Fruit fly (Drosophila melanogaster) whole organism, prepupa: ENCODE results near the gene fz2.
A peak's percentile ranks its signal among the peaks of the same experiment; 100 is the strongest.

ENCODE experiments used
- CG10669 ChIP-seq: fragments of 200-800 bp; sonication (Bioruptor generic); optimal IDR thresholded peaks from 3 replicates; lab custom pipeline; 2018; ENCODE audit warnings: missing biosample characterization, mild to moderate bottlenecking, missing genetic modification characterization, moderate library complexity
- CG11294 ChIP-seq: fragments of 200-800 bp; sonication (Bioruptor generic); IDR thresholded peaks from 2 replicates; pipeline ENCODE4 v1.3.6; 2022; ENCODE audit warnings: missing biosample characterization, missing genetic modification characterization
- CG11902 ChIP-seq: fragments of 200-800 bp; sonication (Bioruptor generic); optimal IDR thresholded peaks from 3 replicates; lab custom pipeline; 2016; ENCODE audit warnings: missing biosample characterization, missing genetic modification characterization
- CG15336 ChIP-seq: fragments of 200-800 bp; sonication (Bioruptor generic); IDR thresholded peaks from 2 replicates; pipeline ENCODE4 v1.3.6; 2022; ENCODE audit warnings: missing biosample characterization, missing genetic modification characterization
- CG31627 ChIP-seq: fragments of 200-800 bp; sonication (Bioruptor generic); optimal IDR thresholded peaks from 3 replicates; lab custom pipeline; 2016; ENCODE audit warnings: missing biosample characterization, missing genetic modification characterization
- CG32006 ChIP-seq: fragments of 200-800 bp; sonication (Bioruptor generic); optimal IDR thresholded peaks from 3 replicates; lab custom pipeline; 2017; ENCODE audit warnings: missing biosample characterization, mild to moderate bottlenecking, missing genetic modification characterization
- CG34406 ChIP-seq: fragments of 200-800 bp; sonication (Bioruptor generic); optimal IDR thresholded peaks from 3 replicates; lab custom pipeline; 2016; ENCODE audit warnings: missing biosample characterization, missing genetic modification characterization
- CG3919 ChIP-seq: fragments of 200-800 bp; sonication (Bioruptor generic); optimal IDR thresholded peaks from 3 replicates; lab custom pipeline; 2016; ENCODE audit warnings: missing biosample characterization, missing genetic modification characterization
- CG6163 ChIP-seq: fragments of 200-800 bp; sonication (Bioruptor generic); IDR thresholded peaks from 3 replicates; pipeline ENCODE4 v1.3.6; 2022; ENCODE audit warnings: missing biosample characterization, missing genetic modification characterization
- CG6792 ChIP-seq: fragments of 200-800 bp; sonication (Bioruptor generic); optimal IDR thresholded peaks from 3 replicates; lab custom pipeline; 2016; ENCODE audit warnings: missing biosample characterization, missing genetic modification characterization
- CG6854 ChIP-seq: fragments of 200-800 bp; sonication (Bioruptor generic); optimal IDR thresholded peaks from 2 replicates; lab custom pipeline; 2017; ENCODE audit warnings: missing biosample characterization, mild to moderate bottlenecking, missing genetic modification characterization
- CG7368 ChIP-seq: fragments of 200-800 bp; sonication (Bioruptor generic); optimal IDR thresholded peaks from 3 replicates; lab custom pipeline; 2016; ENCODE audit warnings: missing biosample characterization, missing genetic modification characterization
- CG8119 ChIP-seq: fragments of 200-800 bp; sonication (Bioruptor generic); IDR thresholded peaks from 3 replicates; pipeline ENCODE4 v1.3.6; 2022; ENCODE audit warnings: missing biosample characterization, missing genetic modification characterization
- CG8319 ChIP-seq: fragments of 200-800 bp; sonication (Bioruptor generic); optimal IDR thresholded peaks from 3 replicates; lab custom pipeline; 2016; ENCODE audit warnings: missing biosample characterization, missing genetic modification characterization
- CG8632 ChIP-seq: fragments of 200-800 bp; sonication (Bioruptor generic); optimal IDR thresholded peaks from 3 replicates; lab custom pipeline; 2016; ENCODE audit warnings: missing biosample characterization, missing genetic modification characterization
- CG9139 ChIP-seq: fragments of 200-800 bp; sonication (Bioruptor generic); optimal IDR thresholded peaks from 3 replicates; lab custom pipeline; 2017; ENCODE audit warnings: missing biosample characterization, mild to moderate bottlenecking, missing genetic modification characterization
- Eip75B ChIP-seq: fragments of 200-800 bp; sonication (Bioruptor generic); optimal IDR thresholded peaks from 3 replicates; lab custom pipeline; 2016; ENCODE audit warnings: missing biosample characterization, missing genetic modification characterization
- Eip78C ChIP-seq: fragments of 200-800 bp; sonication (Bioruptor generic); peaks from one replicate; lab custom pipeline; 2016; ENCODE audit warnings: missing biosample characterization, missing genetic modification characterization
- Ets21C ChIP-seq: fragments of 200-800 bp; sonication (Bioruptor generic); optimal IDR thresholded peaks from 3 replicates; lab custom pipeline; 2016; ENCODE audit warnings: missing biosample characterization, missing genetic modification characterization
- Gug ChIP-seq: fragments of 200-800 bp; sonication (Bioruptor generic); IDR thresholded peaks from 2 replicates; pipeline ENCODE4 v1.3.6; 2022; ENCODE audit warnings: missing biosample characterization, missing genetic modification characterization
- Hr38 ChIP-seq: sonication (Bioruptor generic); optimal IDR thresholded peaks from 2 replicates; lab custom pipeline; 2016; ENCODE audit warnings: missing biosample characterization, missing genetic modification characterization
- Hr39 ChIP-seq: fragments of 200-800 bp; sonication (Bioruptor generic); optimal IDR thresholded peaks from 2 replicates; lab custom pipeline; 2016; ENCODE audit warnings: missing biosample characterization, missing genetic modification characterization
- Hr4 ChIP-seq: fragments of 200-800 bp; sonication (Bioruptor generic); optimal IDR thresholded peaks from 3 replicates; lab custom pipeline; 2016; ENCODE audit warnings: missing biosample characterization, missing genetic modification characterization
- Met ChIP-seq: fragments of 200-800 bp; sonication (Bioruptor generic); optimal IDR thresholded peaks from 3 replicates; lab custom pipeline; 2016; ENCODE audit warnings: missing biosample characterization, missing genetic modification characterization
- OdsH ChIP-seq: fragments of 200-800 bp; sonication (Bioruptor generic); optimal IDR thresholded peaks from 3 replicates; lab custom pipeline; 2016; ENCODE audit warnings: missing biosample characterization, missing genetic modification characterization
- Sox102F ChIP-seq: fragments of 200-800 bp; sonication (Bioruptor generic); optimal IDR thresholded peaks from 2 replicates; lab custom pipeline; 2016; ENCODE audit warnings: missing biosample characterization, mild to moderate bottlenecking, missing genetic modification characterization
- acj6 ChIP-seq: fragments of 200-800 bp; sonication (Bioruptor generic); optimal IDR thresholded peaks from 3 replicates; lab custom pipeline; 2016; ENCODE audit warnings: missing biosample characterization, missing genetic modification characterization
- cyc ChIP-seq: fragments of 200-800 bp; sonication (Bioruptor generic); optimal IDR thresholded peaks from 3 replicates; lab custom pipeline; 2016; ENCODE audit warnings: missing biosample characterization, missing genetic modification characterization
- dac ChIP-seq: fragments of 200-800 bp; sonication (Bioruptor generic); optimal IDR thresholded peaks from 2 replicates; lab custom pipeline; 2017; ENCODE audit warnings: missing biosample characterization, mild to moderate bottlenecking, missing genetic modification characterization
- dsx ChIP-seq: fragments of 200-800 bp; optimal IDR thresholded peaks from 3 replicates; lab custom pipeline; 2019; ENCODE audit warnings: missing biosample characterization, mild to moderate bottlenecking, missing genetic modification characterization, moderate library complexity; ENCODE audit not compliant: poor library complexity, severe bottlenecking
- eg ChIP-seq: fragments of 200-800 bp; sonication (Bioruptor generic); IDR thresholded peaks from 3 replicates; pipeline ENCODE4 v1.3.6; 2022; ENCODE audit warnings: missing biosample characterization, missing genetic modification characterization
- esn ChIP-seq: fragments of 200-800 bp; sonication (Bioruptor generic); optimal IDR thresholded peaks from 2 replicates; lab custom pipeline; 2016; ENCODE audit warnings: missing biosample characterization, mild to moderate bottlenecking, missing genetic modification characterization, moderate library complexity
- fd59A ChIP-seq: fragments of 200-800 bp; sonication (Bioruptor generic); optimal IDR thresholded peaks from 2 replicates; lab custom pipeline; 2017; ENCODE audit warnings: missing biosample characterization, mild to moderate bottlenecking, missing genetic modification characterization, missing genetic modification reagents
- fd85E ChIP-seq: fragments of 200-800 bp; sonication (Bioruptor generic); optimal IDR thresholded peaks from 3 replicates; lab custom pipeline; 2016; ENCODE audit warnings: missing biosample characterization, missing genetic modification characterization
- fkh ChIP-seq: fragments of 200-800 bp; sonication (Bioruptor generic); optimal IDR thresholded peaks from 3 replicates; lab custom pipeline; 2017; ENCODE audit warnings: missing biosample characterization, mild to moderate bottlenecking, missing genetic modification characterization, moderate library complexity
- net ChIP-seq: fragments of 200-800 bp; sonication (Bioruptor generic); optimal IDR thresholded peaks from 3 replicates; lab custom pipeline; 2016; ENCODE audit warnings: missing biosample characterization, missing genetic modification characterization
- salr ChIP-seq, 2 experiments: fragments of 200-800 bp; sonication (Bioruptor generic); optimal IDR thresholded peaks; 3 replicates each; lab custom pipeline; 2016 to 2018; ENCODE audit warnings: missing biosample characterization in 2 of 2, missing genetic modification characterization in 2 of 2, mild to moderate bottlenecking in 1 of 2
- spab ChIP-seq: fragments of 200-800 bp; sonication (Bioruptor generic); optimal IDR thresholded peaks from 2 replicates; lab custom pipeline; 2017; ENCODE audit warnings: missing biosample characterization, mild to moderate bottlenecking, missing genetic modification characterization, missing genetic modification reagents
- ss ChIP-seq, 2 experiments: fragments of 200-800 bp; sonication (Bioruptor generic); optimal IDR thresholded peaks; 2 replicates in 1 of 2; 3 replicates in 1 of 2; lab custom pipeline; 2017 to 2018; ENCODE audit warnings: mild to moderate bottlenecking in 2 of 2, missing biosample characterization in 2 of 2, missing genetic modification characterization in 2 of 2, moderate library complexity in 1 of 2
- svp ChIP-seq: fragments of 200-800 bp; sonication (Bioruptor generic); peaks from one replicate; lab custom pipeline; 2016; ENCODE audit warnings: missing biosample characterization, missing genetic modification characterization
- vri ChIP-seq: fragments of 200-800 bp; sonication (Bioruptor generic); optimal IDR thresholded peaks from 3 replicates; lab custom pipeline; 2016; ENCODE audit warnings: missing biosample characterization, mild to moderate bottlenecking, missing genetic modification characterization

fz2 gene

dm6 chr3L:19166298-19166937, 68.8 kb downstream of the fz2 start (continued):
- TF ChIP-seq Hr39 (GFP tag; lab: Kevin White, UChicago) (peak; percentile 73), CG7368 (GFP tag; lab: Kevin White, UChicago) (peak; percentile 72), net (GFP tag; lab: Kevin White, UChicago) (peak; percentile 67), OdsH (GFP tag; lab: Kevin White, UChicago) (peak; percentile 79), esn (GFP tag; lab: Kevin White, UChicago) (peak; percentile 86), acj6 (peak; percentile 70), Eip78C (GFP tag; lab: Kevin White, UChicago) (peak; percentile 94), CG10669 (GFP tag; lab: Kevin White, UChicago) (peak; percentile 17), CG15336 (GFP tag; lab: Robert Waterston, UW) (peak; percentile 73), svp (GFP tag; lab: Kevin White, UChicago) (peak; percentile 91), Ets21C (GFP tag; lab: Kevin White, UChicago) (peak; percentile 72), CG3919 (GFP tag; lab: Kevin White, UChicago) (peak; percentile 78), Sox102F (peak; percentile 84), dsx (GFP tag; lab: Kevin White, UChicago) (peak; percentile 2), CG8319 (GFP tag; lab: Kevin White, UChicago) (peak; percentile 45), Gug (peak; percentile 38; the same call in 1 of the 2 replicates), CG11294 (GFP tag; lab: Robert Waterston, UW) (no peak; the same call in 1 of the 2 replicates), Hr38 (GFP tag; lab: Kevin White, UChicago) (no peak), vri (peak; percentile 75), CG11902 (GFP tag; lab: Kevin White, UChicago) (peak; percentile 37), CG6854 (GFP tag; lab: Kevin White, UChicago) (peak; percentile 52), CG32006 (GFP tag; lab: Kevin White, UChicago) (peak; percentile 82)
- TF ChIP-seq, all 60 proteins: peak for 53

- TF ChIP-seq Hr4: no peak
- peak; percentile 66 for TF ChIP-seq fkh (GFP tag; lab: Kevin White, UChicago)
- peak; percentile 15 for TF ChIP-seq vri
- TF ChIP-seq, all 60 proteins: peak for 2
These were observed 70.1 kb downstream of the fz2 start for dm6 chr3L:19164767-19165762.

dm6 chr3L:19163791-19164190, 71.4 kb downstream of the fz2 start:
- TF ChIP-seq CG9139 (GFP tag; lab: Kevin White, UChicago): no peak
- peak; percentile 14 for TF ChIP-seq Eip75B (GFP tag; lab: Kevin White, UChicago)
- TF ChIP-seq acj6: no peak
- TF ChIP-seq ss (GFP tag; optimal IDR thresholded peaks at IDR 0.05; lab: Kevin White, UChicago): peak in 1 of 2 experiments; percentile 45
- TF ChIP-seq Met (GFP tag; lab: Kevin White, UChicago): no peak
- TF ChIP-seq CG10669 (GFP tag; lab: Kevin White, UChicago): no peak
- TF ChIP-seq OdsH (GFP tag; lab: Kevin White, UChicago): no peak
- TF ChIP-seq Eip78C (GFP tag; lab: Kevin White, UChicago): peak; percentile 53
- peak; percentile 68 for TF ChIP-seq svp (GFP tag; lab: Kevin White, UChicago)
- TF ChIP-seq Sox102F: peak; percentile 5
- TF ChIP-seq CG8119 (GFP tag; lab: Robert Waterston, UW): no peak
- TF ChIP-seq CG11294 (GFP tag; lab: Robert Waterston, UW): no peak
- TF ChIP-seq CG6792: no peak
- TF ChIP-seq esn (GFP tag; lab: Kevin White, UChicago): no peak
- no peak for TF ChIP-seq fd59A (GFP tag; lab: Kevin White, UChicago)
- TF ChIP-seq spab: no peak
- TF ChIP-seq CG7368 (GFP tag; lab: Kevin White, UChicago): no peak
- no peak for TF ChIP-seq CG8632 (GFP tag; lab: Kevin White, UChicago)
- no peak for TF ChIP-seq CG34406 (GFP tag; lab: Kevin White, UChicago)
- no peak for TF ChIP-seq dac
- no peak for TF ChIP-seq CG31627
- TF ChIP-seq Hr4: no peak
- no peak for TF ChIP-seq fd85E (GFP tag; lab: Kevin White, UChicago)
- no peak for TF ChIP-seq Hr39 (GFP tag; lab: Kevin White, UChicago)
- TF ChIP-seq CG8319 (GFP tag; lab: Kevin White, UChicago): no peak
- peak; percentile 33 for TF ChIP-seq CG6854 (GFP tag; lab: Kevin White, UChicago)
- no peak for TF ChIP-seq salr (GFP tag; optimal IDR thresholded peaks at IDR 0.05; lab: Kevin White, UChicago)
- no peak for TF ChIP-seq eg (GFP tag; lab: Robert Waterston, UW)
- TF ChIP-seq CG6163 (GFP tag; lab: Robert Waterston, UW): peak; percentile 6; the same call in 1 of the 3 replicates
- TF ChIP-seq Hr38 (GFP tag; lab: Kevin White, UChicago): no peak
- TF ChIP-seq cyc (GFP tag; lab: Kevin White, UChicago): no peak
